Worm (Caenorhabditis elegans): ENCODE data around the gene W03H9.2.

W03H9.2 gene

ce11 chrII:14143838-14144268 is at the start of gene W03H9.2 (continued):
- no peak for TF ChIP-seq pha-4 (tag; optimal IDR thresholded peaks at IDR 0.05)
- TF ChIP-seq hlh-13 (GFP tag; optimal IDR thresholded peaks at IDR 0.05): no peak
- TF ChIP-seq ceh-34 (tag; optimal IDR thresholded peaks at IDR 0.05): peak; percentile 87
- TF ChIP-seq lim-6 (tag; optimal IDR thresholded peaks at IDR 0.05): peak; percentile 93
- TF ChIP-seq ceh-45 (GFP tag; IDR thresholded peaks at IDR 0.05): no peak
- peak; percentile 98 for TF ChIP-seq zip-5 (tag; optimal IDR thresholded peaks at IDR 0.05)
- peak; percentile 96 for TF ChIP-seq ceh-2 (tag; optimal IDR thresholded peaks at IDR 0.05)
- peak; percentile 83 for TF ChIP-seq hlh-15 (tag; optimal IDR thresholded peaks at IDR 0.05)
- no peak for TF ChIP-seq Y22D7AL.16 (tag; optimal IDR thresholded peaks at IDR 0.05)
- peak; percentile 31 for TF ChIP-seq npax-4 (tag; optimal IDR thresholded peaks at IDR 0.05)
- peak; percentile 78 for TF ChIP-seq pqm-1 (tag; optimal IDR thresholded peaks at IDR 0.05)
- peak; percentile 69 for TF ChIP-seq syd-9 (tag; optimal IDR thresholded peaks at IDR 0.05)
- TF ChIP-seq ahr-1 (tag; optimal IDR thresholded peaks at IDR 0.05): peak; percentile 94
- no peak for TF ChIP-seq sox-2 (GFP tag; IDR thresholded peaks at IDR 0.05)
- TF ChIP-seq mec-3 (tag; optimal IDR thresholded peaks at IDR 0.05; ENCODE audit: borderline replicate concordance): peak; percentile 50
- peak; percentile 67 for TF ChIP-seq che-1 (tag; optimal IDR thresholded peaks at IDR 0.05)

ce11 chrII:14187456-14187855 is 43.8 kb upstream of the W03H9.2 start:
- TF ChIP-seq sox-4 (tag; optimal IDR thresholded peaks at IDR 0.05): no peak
- TF ChIP-seq fkh-6 (tag; optimal IDR thresholded peaks at IDR 0.05): no peak
- TF ChIP-seq lin-11 (tag; optimal IDR thresholded peaks at IDR 0.05): no peak
- TF ChIP-seq ceh-45 (GFP tag; IDR thresholded peaks at IDR 0.05): no peak
- TF ChIP-seq ref-2 (tag; optimal IDR thresholded peaks at IDR 0.05): no peak
- no peak for TF ChIP-seq unc-86 (tag; optimal IDR thresholded peaks at IDR 0.05)
- TF ChIP-seq npax-4 (tag; optimal IDR thresholded peaks at IDR 0.05): no peak
- TF ChIP-seq dmd-4 (tag; optimal IDR thresholded peaks at IDR 0.05; ENCODE audit: borderline replicate concordance): no peak
- no peak for TF ChIP-seq pha-2 (tag; optimal IDR thresholded peaks at IDR 0.05)
- TF ChIP-seq unc-55 (GFP tag; optimal IDR thresholded peaks at IDR 0.05): no peak
- no peak for TF ChIP-seq K09A11.1 (tag; optimal IDR thresholded peaks at IDR 0.05; ENCODE audit: insufficient read depth)
- TF ChIP-seq ceh-2 (tag; optimal IDR thresholded peaks at IDR 0.05): no peak
- TF ChIP-seq Y22D7AL.16 (tag; optimal IDR thresholded peaks at IDR 0.05): no peak
- TF ChIP-seq T23F11.4 (GFP tag; optimal IDR thresholded peaks at IDR 0.05): no peak

ce11 chrII:14186937-14187336 is 43.3 kb upstream of the W03H9.2 start:
- peak; percentile 32 for TF ChIP-seq ceh-31 (tag; optimal IDR thresholded peaks at IDR 0.05)
- no peak for TF ChIP-seq pha-2 (tag; optimal IDR thresholded peaks at IDR 0.05)
- no peak for TF ChIP-seq C08G9.2 (tag; optimal IDR thresholded peaks at IDR 0.05)
- no peak for TF ChIP-seq hlh-30 (tag; optimal IDR thresholded peaks at IDR 0.05; ENCODE audit: insufficient read depth)

ce11 chrII:14178233-14178969 is 34.7 kb upstream of the W03H9.2 start, which contains the start of gene efhd-1:
Gene efhd-1, plus strand, starts transcription at chrII:14178814.
- TF ChIP-seq dmd-4 (tag; optimal IDR thresholded peaks at IDR 0.05; ENCODE audit: borderline replicate concordance) (no peak), unc-55 (GFP tag; optimal IDR thresholded peaks at IDR 0.05) (peak; percentile 72), ztf-16 (tag; optimal IDR thresholded peaks at IDR 0.05) (no peak), syd-9 (tag; optimal IDR thresholded peaks at IDR 0.05) (no peak), eyg-1 (tag; optimal IDR thresholded peaks at IDR 0.05) (no peak), ceh-18 (tag; optimal IDR thresholded peaks at IDR 0.05) (peak; percentile 7)

ce11 chrII:14176642-14177041 is 33.0 kb upstream of the W03H9.2 start:
- no peak for TF ChIP-seq hlh-6 (tag; optimal IDR thresholded peaks at IDR 0.05)
- TF ChIP-seq unc-55 (GFP tag; optimal IDR thresholded peaks at IDR 0.05): peak; percentile 57
- TF ChIP-seq sdc-2 (tag; optimal IDR thresholded peaks at IDR 0.05): no peak
- no peak for TF ChIP-seq ceh-18 (tag; optimal IDR thresholded peaks at IDR 0.05)
- TF ChIP-seq madf-2 (tag; optimal IDR thresholded peaks at IDR 0.05): no peak

Measured in whole organism, late embryonic.